Worm (Caenorhabditis elegans): ENCODE results near the gene hsp-17.
A peak's percentile ranks its signal among the peaks of the same experiment; 100 is the strongest.

hsp-17 gene

DNA sequence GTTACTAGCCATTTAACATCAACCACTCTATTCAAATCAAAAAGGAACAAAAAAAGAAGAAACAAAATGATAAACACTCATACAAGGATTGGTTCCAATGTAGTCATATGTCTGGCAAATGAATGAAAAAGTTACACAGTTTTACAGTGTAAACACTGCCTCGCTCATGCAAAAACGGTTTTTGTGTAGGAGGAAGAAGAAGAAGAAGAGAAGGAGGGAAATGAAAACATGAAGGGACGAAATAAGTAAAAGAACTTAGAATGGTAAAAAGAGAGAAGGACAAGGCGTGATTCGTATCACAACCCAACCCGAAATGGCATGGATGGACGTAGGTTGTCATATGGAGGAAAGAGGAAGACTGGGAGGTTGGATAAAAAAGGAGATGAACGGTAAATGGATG, 21.2 kb upstream of the hsp-17 start (continued):
- TF ChIP-seq dpl-1 (GFP tag; optimal IDR thresholded peaks at IDR 0.05): no peak
- TF ChIP-seq egl-13 (tag; optimal IDR thresholded peaks at IDR 0.05): no peak
- TF ChIP-seq dsc-1 (tag; optimal IDR thresholded peaks at IDR 0.05): no peak
- peak; percentile 59 for TF ChIP-seq snu-23 (GFP tag; optimal IDR thresholded peaks at IDR 0.05)
- no peak for TF ChIP-seq lin-39 (tag; optimal IDR thresholded peaks at IDR 0.05)
- no peak for TF ChIP-seq ama-1 (optimal IDR thresholded peaks at IDR 0.05)
- TF ChIP-seq nhr-12 (tag; optimal IDR thresholded peaks at IDR 0.05): no peak
- TF ChIP-seq mdl-1 (tag; optimal IDR thresholded peaks at IDR 0.05): peak in 1 of 2 experiments; percentile 6
- TF ChIP-seq pax-3 (tag; optimal IDR thresholded peaks at IDR 0.05): no peak
- no peak for TF ChIP-seq C34B4.2 (tag; optimal IDR thresholded peaks at IDR 0.05)
- no peak for TF ChIP-seq alr-1 (tag; optimal IDR thresholded peaks at IDR 0.05; ENCODE audit: borderline replicate concordance)
- no peak for TF ChIP-seq elt-2 (tag; optimal IDR thresholded peaks at IDR 0.05)
- no peak for TF ChIP-seq irx-1 (tag; optimal IDR thresholded peaks at IDR 0.05)
- peak in 1 of 2 experiments; percentile 49 for TF ChIP-seq lin-35 (GFP tag; optimal IDR thresholded peaks at IDR 0.05)
- TF ChIP-seq elt-3 (tag; optimal IDR thresholded peaks at IDR 0.05): peak in 2 of 6 experiments; percentile 47 to 70
- TF ChIP-seq ceh-63 (GFP tag; optimal IDR thresholded peaks at IDR 0.05): no peak
- peak; percentile 92 for TF ChIP-seq nhr-85 (tag)
- TF ChIP-seq C16A3.4 (tag; optimal IDR thresholded peaks at IDR 0.05): peak; percentile 27

DNA sequence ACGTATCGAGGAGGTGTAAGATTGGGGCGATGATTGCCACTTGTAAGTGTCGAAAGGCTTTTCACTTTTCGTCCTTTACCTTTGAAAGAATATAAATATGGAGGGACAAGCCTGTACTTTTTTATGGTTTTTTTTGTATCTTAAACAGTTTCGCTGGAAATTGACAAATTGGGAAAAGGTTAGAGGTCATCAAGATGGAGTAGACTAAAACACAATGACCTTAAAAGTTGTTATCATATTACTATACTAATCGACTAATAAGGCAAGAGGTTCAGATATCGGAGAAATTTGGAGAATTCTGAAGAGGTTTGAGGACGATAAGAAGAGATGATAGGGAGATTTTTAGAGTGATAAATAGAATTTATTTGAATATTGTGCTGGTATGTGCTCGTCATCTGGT, 20.4 kb upstream of the hsp-17 start:
- TF ChIP-seq tbx-2 (tag; optimal IDR thresholded peaks at IDR 0.05) (no peak), mep-1 (tag; optimal IDR thresholded peaks at IDR 0.05) (no peak), Y116A8C.19 (tag; optimal IDR thresholded peaks at IDR 0.05; ENCODE audit: borderline replicate concordance) (no peak), zag-1 (tag; optimal IDR thresholded peaks at IDR 0.05) (no peak), elt-3 (tag; optimal IDR thresholded peaks at IDR 0.05) (peak in 2 of 6 experiments; percentile 28 to 30), xbp-1 (tag; optimal IDR thresholded peaks at IDR 0.05) (no peak), nhr-85 (tag) (peak; percentile 67), fkh-4 (tag; optimal IDR thresholded peaks at IDR 0.05; ENCODE audit: borderline replicate concordance) (no peak), alr-1 (tag; optimal IDR thresholded peaks at IDR 0.05; ENCODE audit: borderline replicate concordance) (no peak), snpc-4 (tag; optimal IDR thresholded peaks at IDR 0.05) (no peak), ets-5 (GFP tag; IDR thresholded peaks at IDR 0.05) (no peak), egl-27 (tag; optimal IDR thresholded peaks at IDR 0.05) (no peak), skn-1 (tag; optimal IDR thresholded peaks at IDR 0.05) (no peak), nhr-90 (tag; optimal IDR thresholded peaks at IDR 0.05; ENCODE audit: poor library complexity) (no peak), blmp-1 (tag; optimal IDR thresholded peaks at IDR 0.05) (no peak), elt-2 (tag; optimal IDR thresholded peaks at IDR 0.05) (no peak), efl-1 (optimal IDR thresholded peaks at IDR 0.05) (no peak), efl-1 (GFP tag; optimal IDR thresholded peaks at IDR 0.05 in 1 of 2) (no peak)

DNA sequence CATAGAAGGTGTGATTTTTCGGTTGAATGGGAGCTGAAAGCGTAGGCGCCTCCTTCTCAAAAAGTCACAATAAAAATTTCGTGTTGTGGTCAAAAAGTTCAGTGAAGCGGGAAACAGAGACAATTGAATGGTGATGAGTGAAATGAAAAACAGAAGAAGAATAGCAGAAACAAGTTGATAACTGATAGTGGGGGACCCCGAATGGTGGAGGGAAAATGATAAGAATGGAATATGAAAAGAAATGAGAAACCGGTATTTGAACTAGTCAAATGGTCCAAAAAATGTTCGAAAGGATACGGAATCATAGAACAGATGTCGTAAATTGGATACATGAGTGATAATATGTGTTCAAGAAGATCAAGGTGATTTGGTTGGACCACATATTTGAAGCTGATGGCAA, 18.6 kb upstream of the hsp-17 start:
- TF ChIP-seq zip-4 (GFP tag; optimal IDR thresholded peaks at IDR 0.05): no peak
- no peak for TF ChIP-seq aly-2 (tag; optimal IDR thresholded peaks at IDR 0.05)
- TF ChIP-seq elt-3 (tag; optimal IDR thresholded peaks at IDR 0.05): peak in 3 of 6 experiments; percentile 44 to 59 (median 54)
- no peak for TF ChIP-seq vab-15 (tag; optimal IDR thresholded peaks at IDR 0.05)
- TF ChIP-seq tlp-1 (tag; optimal IDR thresholded peaks at IDR 0.05): no peak
- TF ChIP-seq blmp-1 (tag; optimal IDR thresholded peaks at IDR 0.05): peak; percentile 59
- TF ChIP-seq ceh-88 (GFP tag; IDR thresholded peaks at IDR 0.05): no peak
- TF ChIP-seq ceh-82 (tag; optimal IDR thresholded peaks at IDR 0.05): no peak

ce11 chrV:8403916-8404315, 18.2 kb upstream of the hsp-17 start:
- peak; percentile 59 for TF ChIP-seq nhr-85 (tag)
- TF ChIP-seq fos-1 (tag; optimal IDR thresholded peaks at IDR 0.05): no peak
